Worm (Caenorhabditis elegans): ENCODE results near the gene R107.2.

The R107.2 gene

ce11 chrIII:9081763-9082162, 36.0 kb upstream of the R107.2 start, which contains the start of gene far-2:
Gene far-2, plus strand, starts transcription at chrIII:9081828.
- no peak for TF ChIP-seq mep-1 (tag; optimal IDR thresholded peaks at IDR 0.05)
- TF ChIP-seq egl-13 (tag; optimal IDR thresholded peaks at IDR 0.05) = no peak
- TF ChIP-seq nhr-84 (tag; optimal IDR thresholded peaks at IDR 0.05) = no peak
- no peak for TF ChIP-seq fkh-4 (tag; optimal IDR thresholded peaks at IDR 0.05; ENCODE audit: borderline replicate concordance)
- TF ChIP-seq tbx-2 (tag; optimal IDR thresholded peaks at IDR 0.05) = no peak
- TF ChIP-seq nhr-237 (tag; optimal IDR thresholded peaks at IDR 0.05) = no peak
- TF ChIP-seq elt-3 (tag; optimal IDR thresholded peaks at IDR 0.05) = no peak
- no peak for TF ChIP-seq hpl-2 (GFP tag; optimal IDR thresholded peaks at IDR 0.05)
- no peak for TF ChIP-seq elt-2 (tag; optimal IDR thresholded peaks at IDR 0.05)
- no peak for TF ChIP-seq irx-1 (tag; optimal IDR thresholded peaks at IDR 0.05)
- no peak for TF ChIP-seq swsn-7 (tag; optimal IDR thresholded peaks at IDR 0.05)
- no peak for TF ChIP-seq ets-5 (GFP tag; IDR thresholded peaks at IDR 0.05)
- TF ChIP-seq pax-3 (tag; optimal IDR thresholded peaks at IDR 0.05) = no peak

- TF ChIP-seq swsn-7 (tag; optimal IDR thresholded peaks at IDR 0.05) (peak; percentile 13), xbp-1 (tag; optimal IDR thresholded peaks at IDR 0.05) (no peak), nhr-71 (tag; optimal IDR thresholded peaks at IDR 0.05) (peak; percentile 60), fkh-4 (tag; optimal IDR thresholded peaks at IDR 0.05; ENCODE audit: borderline replicate concordance) (peak; percentile 48), dpl-1 (GFP tag; optimal IDR thresholded peaks at IDR 0.05) (no peak), dsc-1 (tag; optimal IDR thresholded peaks at IDR 0.05) (peak; percentile 72), nhr-11 (tag; optimal IDR thresholded peaks at IDR 0.05) (peak; percentile 10), nhr-84 (tag; optimal IDR thresholded peaks at IDR 0.05) (no peak), lsy-2 (tag; optimal IDR thresholded peaks at IDR 0.05) (peak; percentile 12 to 30), vab-15 (tag; optimal IDR thresholded peaks at IDR 0.05) (no peak), ama-1 (optimal IDR thresholded peaks at IDR 0.05) (peak; percentile 49), lir-3 (tag; optimal IDR thresholded peaks at IDR 0.05; ENCODE audit: poor library complexity) (peak; percentile 14), nhr-20 (tag; optimal IDR thresholded peaks at IDR 0.05) (peak; percentile 38), lin-14 (GFP tag; optimal IDR thresholded peaks at IDR 0.05) (peak; percentile 28), rnt-1 (tag; optimal IDR thresholded peaks at IDR 0.05) (peak; percentile 49), unc-130 (tag; optimal IDR thresholded peaks at IDR 0.05) (no peak), snu-23 (GFP tag; optimal IDR thresholded peaks at IDR 0.05) (peak; percentile 39), nhr-19 (GFP tag; conservative IDR thresholded peaks at IDR 0.05) (peak; percentile 22)
Measured at ce11 chrIII:9081055-9081454, 35.3 kb upstream of the R107.2 start, which contains the start of gene far-1. Gene far-1, minus strand, starts transcription at chrIII:9081179.

ce11 chrIII:9080127-9080526, 34.4 kb upstream of the R107.2 start:
- TF ChIP-seq snu-23 (GFP tag; optimal IDR thresholded peaks at IDR 0.05) = peak; percentile 11
- TF ChIP-seq pax-3 (tag; optimal IDR thresholded peaks at IDR 0.05) = no peak
- TF ChIP-seq lin-14 (GFP tag; optimal IDR thresholded peaks at IDR 0.05) = peak; percentile 3
- TF ChIP-seq dsc-1 (tag; optimal IDR thresholded peaks at IDR 0.05) = peak; percentile 1
- peak; percentile 3 to 39 for TF ChIP-seq lsy-2 (tag; optimal IDR thresholded peaks at IDR 0.05)
- no peak for TF ChIP-seq vab-15 (tag; optimal IDR thresholded peaks at IDR 0.05)
- TF ChIP-seq mab-9 (GFP tag; IDR thresholded peaks at IDR 0.05) = no peak
- peak; percentile 1 for TF ChIP-seq swsn-7 (tag; optimal IDR thresholded peaks at IDR 0.05)
- TF ChIP-seq ama-1 (optimal IDR thresholded peaks at IDR 0.05) = peak; percentile 46
- peak; percentile 19 for TF ChIP-seq nhr-71 (tag; optimal IDR thresholded peaks at IDR 0.05)
- no peak for TF ChIP-seq snpc-4 (tag; optimal IDR thresholded peaks at IDR 0.05)
- TF ChIP-seq rnt-1 (tag; optimal IDR thresholded peaks at IDR 0.05) = peak; percentile 54

DNA sequence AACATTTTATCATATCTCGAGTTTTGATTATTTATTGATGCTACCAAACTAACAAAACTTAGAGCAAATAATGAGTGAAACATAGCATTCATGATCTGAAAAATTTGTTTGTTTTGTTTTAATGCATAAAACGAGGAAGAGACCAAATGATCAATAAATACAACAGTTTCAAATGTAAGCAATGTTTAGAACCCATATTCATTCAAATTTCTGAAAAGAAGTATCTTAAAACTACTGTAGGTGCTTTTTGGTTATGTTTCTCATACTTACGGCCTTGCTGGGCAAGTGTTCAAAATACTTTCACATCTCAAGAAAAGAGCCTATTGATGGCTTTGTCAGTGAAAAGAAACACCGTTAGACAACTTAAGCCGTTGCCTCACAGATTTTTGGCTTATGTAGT, 32.0 kb upstream of the R107.2 start, which contains the start of gene F02A9.1:
Gene F02A9.1 (minus strand): TSS at position 101 of the 400 bp plus-strand sequence.
- TF ChIP-seq aly-2 (tag; optimal IDR thresholded peaks at IDR 0.05) (no peak), mep-1 (tag; optimal IDR thresholded peaks at IDR 0.05) (no peak), lin-39 (tag; optimal IDR thresholded peaks at IDR 0.05) (no peak), grh-1 (GFP tag; IDR thresholded peaks at IDR 0.05) (no peak), zip-4 (GFP tag; optimal IDR thresholded peaks at IDR 0.05) (no peak), ztf-4 (tag; optimal IDR thresholded peaks at IDR 0.05) (no peak), ama-1 (optimal IDR thresholded peaks at IDR 0.05) (no peak), ztf-11 (tag; optimal IDR thresholded peaks at IDR 0.05) (no peak), jun-1 (tag; optimal IDR thresholded peaks at IDR 0.05) (no peak), irx-1 (tag; optimal IDR thresholded peaks at IDR 0.05) (no peak), ceh-88 (GFP tag; IDR thresholded peaks at IDR 0.05) (no peak), C16A3.4 (tag; optimal IDR thresholded peaks at IDR 0.05) (no peak), F16B12.6 (tag; optimal IDR thresholded peaks at IDR 0.05) (no peak), nhr-11 (tag; optimal IDR thresholded peaks at IDR 0.05) (no peak), ceh-90 (tag; optimal IDR thresholded peaks at IDR 0.05) (no peak), fkh-8 (tag; optimal IDR thresholded peaks at IDR 0.05) (no peak), nhr-12 (tag; optimal IDR thresholded peaks at IDR 0.05) (no peak)

Measured in whole organism, L1 larva.